Fruit fly (Drosophila melanogaster) whole organism, adult: Measurements from ENCODE around the gene CG9389.

Source experiments
- Hr96 ChIP-seq: fragments of 200-800 bp; sonication (Bioruptor generic); optimal IDR thresholded peaks from 2 replicates; lab custom pipeline; 2016; ENCODE audit warnings: missing biosample characterization, missing genetic modification characterization
- Mnt ChIP-seq: fragments of 200-800 bp; sonication (Bioruptor generic); optimal IDR thresholded peaks from 2 replicates; lab custom pipeline; 2016; ENCODE audit warnings: missing biosample characterization, mild to moderate bottlenecking, missing genetic modification characterization
- bab1 ChIP-seq: fragments of 200-800 bp; sonication (Bioruptor generic); optimal IDR thresholded peaks from 3 replicates; lab custom pipeline; 2019; ENCODE audit warnings: missing biosample characterization, mild to moderate bottlenecking, missing genetic modification characterization, moderate library complexity
- tj ChIP-seq: fragments of 200-800 bp; sonication (Bioruptor generic); optimal IDR thresholded peaks from 3 replicates; lab custom pipeline; 2017; ENCODE audit warnings: missing biosample characterization, mild to moderate bottlenecking, missing genetic modification characterization, moderate library complexity

DNA sequence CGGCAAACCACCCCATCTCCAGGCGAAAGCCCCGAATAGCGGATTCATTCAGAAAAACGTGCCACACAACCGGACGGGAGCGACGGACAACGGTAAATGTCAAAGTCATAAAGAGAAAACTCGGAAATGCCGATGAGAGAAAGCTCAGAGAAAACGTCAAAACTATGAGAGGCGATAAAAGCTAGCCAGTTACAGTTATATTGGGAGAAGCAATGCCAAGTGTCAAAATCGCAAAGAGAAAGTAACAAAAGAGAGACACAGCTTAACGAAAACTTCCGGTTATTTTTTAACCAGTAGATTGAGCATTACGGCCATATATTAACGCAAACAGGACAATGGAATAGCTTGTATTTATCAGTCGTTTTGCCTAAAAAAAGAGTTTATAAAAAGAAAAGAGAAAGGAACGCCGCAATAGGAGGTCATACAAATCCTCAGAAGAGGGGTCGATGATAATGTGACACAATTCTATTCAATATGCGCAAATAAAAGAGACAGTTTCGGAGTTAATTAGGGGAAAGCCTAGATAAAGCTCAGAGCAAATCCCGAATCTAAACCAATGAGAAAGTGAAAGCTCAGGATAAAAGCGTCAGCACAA is 49.0 kb upstream of the CG9389 start:
- TF ChIP-seq Mnt (GFP tag; lab: Kevin White, UChicago) = no peak
- TF ChIP-seq bab1 (GFP tag; lab: Kevin White, UChicago) = no peak
- no peak for TF ChIP-seq Hr96 (GFP tag; lab: Kevin White, UChicago)
- no peak for TF ChIP-seq tj (GFP tag; lab: Kevin White, UChicago)
